Worm (Caenorhabditis elegans) whole organism, L4 larva: ENCODE data around the gene srlf-11.

Experiments used
- F44E2.7 ChIP-seq: fragments of 200-800 bp; sonication (Bioruptor generic); IDR thresholded peaks from 2 replicates; pipeline ENCODE4 v2.1.2; 2022; ENCODE audit warnings: missing genetic modification characterization, missing compliant biosample characterization
- F49E8.2 ChIP-seq: sonication (generic microtip); optimal IDR thresholded peaks from 2 replicates; lab custom pipeline; 2016; ENCODE audit warnings: missing compliant biosample characterization, mild to moderate bottlenecking, missing genetic modification characterization, borderline replicate concordance
- Y48G9A.11 ChIP-seq: fragments of 200-800 bp; sonication (Bioruptor generic); IDR thresholded peaks from 2 replicates; pipeline ENCODE4 v1.3.6; 2022; ENCODE audit warnings: missing genetic modification reagents, missing genetic modification characterization, missing compliant biosample characterization
- Y5F2A.4 ChIP-seq: fragments of 200-800 bp; sonication (Bioruptor generic); optimal IDR thresholded peaks from 2 replicates; lab custom pipeline; 2018; ENCODE audit warnings: mild to moderate bottlenecking, missing genetic modification characterization, missing compliant biosample characterization
- Y75B8A.6 ChIP-seq: fragments of 200-800 bp; sonication (Bioruptor generic); IDR thresholded peaks from 2 replicates; pipeline ENCODE4 v1.3.6; 2022; ENCODE audit warnings: missing genetic modification reagents, missing genetic modification characterization, missing compliant biosample characterization
- arid-1 ChIP-seq: fragments of 200-800 bp; sonication (Bioruptor generic); conservative IDR thresholded peaks from 2 replicates; pipeline ENCODE4 v1.3.6; 2022; ENCODE audit warnings: missing genetic modification reagents, missing genetic modification characterization, missing compliant biosample characterization
- daf-8 ChIP-seq: fragments of 200-800 bp; sonication (Bioruptor generic); IDR thresholded peaks from 2 replicates; pipeline ENCODE4 v1.3.6; 2022; ENCODE audit warnings: missing genetic modification characterization, missing compliant biosample characterization
- dmd-6 ChIP-seq: fragments of 200-800 bp; sonication (Bioruptor generic); IDR thresholded peaks from 2 replicates; pipeline ENCODE4 v1.3.6; 2022; ENCODE audit warnings: missing genetic modification reagents, missing genetic modification characterization, missing compliant biosample characterization
- duxl-1 ChIP-seq: sonication (generic microtip); optimal IDR thresholded peaks from 2 replicates; lab custom pipeline; 2016; ENCODE audit warnings: mild to moderate bottlenecking, missing genetic modification characterization, moderate library complexity, missing compliant biosample characterization; ENCODE audit not compliant: poor library complexity
- hlh-11 ChIP-seq: fragments of 200-800 bp; sonication (Bioruptor generic); optimal IDR thresholded peaks from 2 replicates; lab custom pipeline; 2018; ENCODE audit warnings: mild to moderate bottlenecking, missing genetic modification characterization, missing compliant biosample characterization
- lim-7 ChIP-seq: fragments of 200-800 bp; sonication (Bioruptor generic); IDR thresholded peaks from 2 replicates; pipeline ENCODE4 v1.3.6; 2022; ENCODE audit warnings: missing genetic modification characterization, missing compliant biosample characterization
- lin-13 ChIP-seq: fragments of 150-350 bp; optimal IDR thresholded peaks from 2 replicates; lab custom pipeline; 2014; ENCODE audit warnings: missing biosample characterization, missing genetic modification reagents, missing genetic modification characterization
- lin-38 ChIP-seq: fragments of 200-800 bp; sonication (Bioruptor generic); IDR thresholded peaks from 2 replicates; pipeline ENCODE4 v1.3.6; 2022; ENCODE audit warnings: missing genetic modification reagents, missing genetic modification characterization, missing compliant biosample characterization
- lsy-2 ChIP-seq, 2 experiments: fragments of 150-350 bp in 1 of 2; sonication (generic microtip) in 1 of 2; optimal IDR thresholded peaks; 2 replicates each; lab custom pipeline; 2014 to 2017; ENCODE audit warnings: missing biosample characterization in 2 of 2, missing genetic modification characterization in 2 of 2
- mxl-2 ChIP-seq: fragments of 200-800 bp; sonication (Bioruptor generic); conservative IDR thresholded peaks from 2 replicates; pipeline ENCODE4 v1.3.6; 2022; ENCODE audit warnings: missing genetic modification reagents, missing genetic modification characterization, missing compliant biosample characterization
- mxl-3 ChIP-seq: fragments of 200-800 bp; sonication (Bioruptor generic); optimal IDR thresholded peaks from 2 replicates; lab custom pipeline; 2018; ENCODE audit warnings: mild to moderate bottlenecking, missing genetic modification characterization, missing compliant biosample characterization
- nhr-28 ChIP-seq: fragments of 150-350 bp; optimal IDR thresholded peaks from 2 replicates; lab custom pipeline; 2014; ENCODE audit warnings: missing biosample characterization, missing genetic modification characterization
- skn-1 ChIP-seq: fragments of 150-350 bp; optimal IDR thresholded peaks from 2 replicates; lab custom pipeline; 2014; ENCODE audit warnings: missing biosample characterization, missing genetic modification characterization
- snpc-1.2 ChIP-seq: fragments of 200-800 bp; sonication (Bioruptor generic); IDR thresholded peaks from 2 replicates; pipeline ENCODE4 v1.3.6; 2022; ENCODE audit warnings: missing genetic modification reagents, missing genetic modification characterization, missing compliant biosample characterization
- unc-62 ChIP-seq, 3 experiments: fragments of 150-350 bp in 1 of 3; sonication (generic microtip); optimal IDR thresholded peaks in 2 of 3; peaks in 1 of 3; 1 replicate in 1 of 3; 2 replicates in 2 of 3; lab custom pipeline; 2014 to 2017; ENCODE audit warnings: missing biosample characterization in 3 of 3, missing genetic modification characterization in 3 of 3, missing genetic modification reagents in 3 of 3, missing genotype in 1 of 3
- zip-11 ChIP-seq: fragments of 200-800 bp; sonication (Bioruptor generic); IDR thresholded peaks from 2 replicates; pipeline ENCODE4 v1.3.6; 2022; ENCODE audit warnings: missing genetic modification characterization, missing compliant biosample characterization
- ztf-7 ChIP-seq: fragments of 150-350 bp; optimal IDR thresholded peaks from 2 replicates; lab custom pipeline; 2014; ENCODE audit warnings: missing biosample characterization, missing genetic modification characterization

Gene srlf-11

DNA sequence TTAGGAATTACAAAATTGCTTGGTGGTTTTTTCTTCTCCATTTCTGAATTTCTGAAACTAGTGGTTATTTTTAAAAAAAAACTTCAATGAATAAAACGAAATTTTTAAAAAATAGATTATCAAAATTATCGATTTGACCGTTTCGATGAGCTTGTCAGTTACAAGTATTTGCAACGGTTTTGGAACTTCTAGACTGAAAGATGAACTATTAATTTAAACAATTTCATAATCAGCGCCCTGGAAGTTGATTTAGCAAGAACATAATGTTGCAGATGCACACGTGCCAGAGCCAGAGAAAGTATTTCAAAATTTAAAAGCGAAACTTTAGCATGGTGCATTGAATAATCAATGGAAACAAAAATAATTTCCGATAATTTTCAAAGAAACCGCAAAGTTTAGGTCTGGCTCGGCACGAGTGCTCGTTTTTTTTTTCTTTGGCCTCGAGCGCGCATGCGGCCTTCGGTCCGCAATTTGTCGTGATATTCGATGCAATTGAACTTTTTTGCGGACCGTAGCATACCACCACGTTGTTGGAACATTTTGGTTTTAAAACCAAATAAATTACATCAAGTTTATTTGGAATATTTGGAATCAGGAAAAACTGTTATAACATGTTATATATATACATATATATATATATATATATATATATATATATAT, 43.0 kb downstream of the srlf-11 start, which contains the start of gene T11G6.5 (continued):
- no peak for TF ChIP-seq arid-1 (GFP tag; lab: Robert Waterston, UW)
- TF ChIP-seq lin-13 (GFP tag; lab: Kevin White, UChicago): peak; percentile 4
- TF ChIP-seq zip-11: no peak
- no peak for TF ChIP-seq F44E2.7
- TF ChIP-seq F49E8.2: no peak
- no peak for TF ChIP-seq Y5F2A.4 (GFP tag; lab: Kevin White, UChicago)
- peak; percentile 25; the same call in 1 of the 2 replicates for TF ChIP-seq dmd-6 (GFP tag; lab: Robert Waterston, UW)
- peak; percentile 14 for TF ChIP-seq hlh-11 (tag; lab: Kevin White, UChicago)
- no peak for TF ChIP-seq nhr-28 (tag; lab: Kevin White, UChicago)
- TF ChIP-seq lim-7 (GFP tag; lab: Robert Waterston, UW): no peak

DNA sequence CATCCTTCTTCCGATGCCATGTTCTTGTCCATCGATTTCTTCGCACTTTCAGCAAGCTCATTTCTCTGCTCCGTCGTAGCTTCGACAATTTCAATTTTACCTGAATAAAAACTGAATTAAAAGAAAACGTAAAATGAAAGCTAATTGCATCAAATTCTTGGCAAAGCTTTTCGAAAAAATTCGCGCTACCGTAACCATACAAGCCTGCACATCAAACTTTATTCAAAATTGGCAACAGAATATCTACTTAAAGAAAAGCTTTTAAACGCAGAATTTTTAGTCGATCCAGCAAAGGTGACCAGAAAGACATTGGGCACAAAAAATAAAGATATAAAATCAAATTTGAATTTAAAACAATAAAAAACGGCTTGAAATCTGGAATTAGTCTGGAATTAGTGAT, 43.6 kb downstream of the srlf-11 start:
- TF ChIP-seq snpc-1.2 (GFP tag; lab: Robert Waterston, UW) (0 out of 2 replicates have a peak, but pooled peaks have one; percentile 38), duxl-1 (no peak), arid-1 (GFP tag; lab: Robert Waterston, UW) (0 out of 2 replicates have a peak, but pooled peaks have one; percentile 33), lin-38 (GFP tag; lab: Robert Waterston, UW) (0 out of 2 replicates have a peak, but pooled peaks have one; percentile 22), hlh-11 (tag; lab: Kevin White, UChicago) (no peak), lsy-2 (tag; optimal IDR thresholded peaks at IDR 0.05; lab: Kevin White, UChicago) (peak in 1 of 2 experiments; percentile 23), skn-1 (no peak), F49E8.2 (no peak), unc-62 (GFP tag; optimal IDR thresholded peaks at IDR 0.05 in 1 of 2; lab: Kevin White, UChicago) (peak in 1 of 2 experiments; percentile 3), unc-62 (tag; optimal IDR thresholded peaks at IDR 0.05; lab: Kevin White, UChicago) (no peak), daf-8 (no peak), Y48G9A.11 (GFP tag; lab: Robert Waterston, UW) (peak; percentile 29; the same call in 1 of the 2 replicates), nhr-28 (tag; lab: Kevin White, UChicago) (no peak), mxl-2 (GFP tag; lab: Robert Waterston, UW) (no peak), Y75B8A.6 (0 out of 2 replicates have a peak, but pooled peaks have one; percentile 26), lim-7 (GFP tag; lab: Robert Waterston, UW) (0 out of 2 replicates have a peak, but pooled peaks have one; percentile 42), ztf-7 (tag; lab: Kevin White, UChicago) (no peak), mxl-3 (GFP tag; lab: Kevin White, UChicago) (no peak)
- TF ChIP-seq, all 104 proteins: peak for 8
